Fruit fly (Drosophila melanogaster) whole organism, pupa: Measurements from ENCODE around the gene Hrb98DE.

Experiments used
- CG10348 ChIP-seq: fragments of 200-800 bp; sonication (Bioruptor generic); IDR thresholded peaks from 2 replicates; pipeline ENCODE4 v1.3.6; 2022; ENCODE audit warnings: missing biosample characterization, missing genetic modification characterization
- CG12605 ChIP-seq: fragments of 200-800 bp; sonication (Bioruptor generic); IDR thresholded peaks from 2 replicates; pipeline ENCODE4 v1.3.6; 2022; ENCODE audit warnings: missing biosample characterization, missing genetic modification characterization
- CG13204 ChIP-seq: fragments of 200-800 bp; sonication (Bioruptor generic); optimal IDR thresholded peaks from 2 replicates; lab custom pipeline; 2018; ENCODE audit warnings: missing biosample characterization, mild to moderate bottlenecking, missing genetic modification characterization, moderate library complexity
- CG14655 ChIP-seq: fragments of 200-800 bp; sonication (Bioruptor generic); optimal IDR thresholded peaks from 3 replicates; lab custom pipeline; 2017; ENCODE audit warnings: mild to moderate bottlenecking, missing biosample characterization, missing genetic modification reagents, missing genetic modification characterization
- CG15710 ChIP-seq: fragments of 200-800 bp; sonication (Bioruptor generic); optimal IDR thresholded peaks from 2 replicates; lab custom pipeline; 2018; ENCODE audit warnings: missing biosample characterization, mild to moderate bottlenecking, missing genetic modification characterization, moderate library complexity
- CG17806 ChIP-seq: fragments of 200-800 bp; sonication (Bioruptor generic); optimal IDR thresholded peaks from 2 replicates; lab custom pipeline; 2018; ENCODE audit warnings: missing biosample characterization, mild to moderate bottlenecking, missing genetic modification characterization, moderate library complexity
- CG32121 ChIP-seq: fragments of 200-800 bp; sonication (Bioruptor generic); IDR thresholded peaks from 2 replicates; pipeline ENCODE4 v1.3.6; 2022; ENCODE audit warnings: missing biosample characterization, missing genetic modification characterization
- CG34367 ChIP-seq: fragments of 200-800 bp; sonication (Bioruptor generic); optimal IDR thresholded peaks from 2 replicates; lab custom pipeline; 2018; ENCODE audit warnings: missing biosample characterization, mild to moderate bottlenecking, missing genetic modification characterization
- CG4496 ChIP-seq: fragments of 200-800 bp; sonication (Bioruptor generic); IDR thresholded peaks from 3 replicates; pipeline ENCODE4 v1.3.6; 2022; ENCODE audit warnings: missing biosample characterization, missing genetic modification characterization
- CG8159 ChIP-seq: fragments of 200-800 bp; sonication (Bioruptor generic); optimal IDR thresholded peaks from 3 replicates; lab custom pipeline; 2018; ENCODE audit warnings: missing biosample characterization, mild to moderate bottlenecking, missing genetic modification characterization, moderate library complexity
- CG8301 ChIP-seq: fragments of 200-800 bp; sonication (Bioruptor generic); optimal IDR thresholded peaks from 2 replicates; lab custom pipeline; 2018; ENCODE audit warnings: missing biosample characterization, mild to moderate bottlenecking, missing genetic modification characterization
- CG9948 ChIP-seq: fragments of 200-800 bp; sonication (Bioruptor generic); optimal IDR thresholded peaks from 2 replicates; lab custom pipeline; 2018; ENCODE audit warnings: missing biosample characterization, mild to moderate bottlenecking, missing genetic modification characterization, moderate library complexity
- D1 ChIP-seq: fragments of 200-800 bp; sonication (Bioruptor generic); optimal IDR thresholded peaks from 2 replicates; lab custom pipeline; 2018; ENCODE audit warnings: missing biosample characterization, mild to moderate bottlenecking, missing genetic modification characterization, moderate library complexity
- EcR ChIP-seq: fragments of 200-800 bp; sonication (Bioruptor generic); optimal IDR thresholded peaks from 3 replicates; lab custom pipeline; 2019; ENCODE audit warnings: missing biosample characterization, missing genetic modification characterization, mild to moderate bottlenecking, moderate library complexity, missing genetic modification reagents
- Ets98B ChIP-seq: fragments of 200-800 bp; sonication (Bioruptor generic); IDR thresholded peaks from 2 replicates; pipeline ENCODE4 v1.3.6; 2022; ENCODE audit warnings: missing biosample characterization, missing genetic modification characterization
- Pif1A ChIP-seq: fragments of 200-800 bp; sonication (Bioruptor generic); optimal IDR thresholded peaks from 3 replicates; lab custom pipeline; 2016; ENCODE audit warnings: missing biosample characterization, missing genetic modification characterization
- Pif1B ChIP-seq: fragments of 200-800 bp; sonication (Bioruptor generic); optimal IDR thresholded peaks from 3 replicates; lab custom pipeline; 2016; ENCODE audit warnings: missing biosample characterization, missing genetic modification characterization
- Snoo ChIP-seq: fragments of 200-800 bp; sonication (Bioruptor generic); optimal IDR thresholded peaks from 3 replicates; lab custom pipeline; 2017; ENCODE audit warnings: missing biosample characterization, mild to moderate bottlenecking, missing genetic modification characterization, inconsistent platforms
- fd96Ca ChIP-seq: fragments of 200-800 bp; sonication (Bioruptor generic); IDR thresholded peaks from 3 replicates; pipeline ENCODE4 v1.3.6; 2022; ENCODE audit warnings: missing biosample characterization, missing genetic modification characterization
- gl ChIP-seq: fragments of 200-800 bp; sonication (Bioruptor generic); optimal IDR thresholded peaks from 2 replicates; lab custom pipeline; 2018; ENCODE audit warnings: missing biosample characterization, mild to moderate bottlenecking, missing genetic modification characterization
- rn ChIP-seq: fragments of 200-800 bp; sonication (Bioruptor generic); IDR thresholded peaks from 2 replicates; pipeline ENCODE4 v1.3.6; 2022; ENCODE audit warnings: missing biosample characterization, missing genetic modification characterization

Gene Hrb98DE

DNA sequence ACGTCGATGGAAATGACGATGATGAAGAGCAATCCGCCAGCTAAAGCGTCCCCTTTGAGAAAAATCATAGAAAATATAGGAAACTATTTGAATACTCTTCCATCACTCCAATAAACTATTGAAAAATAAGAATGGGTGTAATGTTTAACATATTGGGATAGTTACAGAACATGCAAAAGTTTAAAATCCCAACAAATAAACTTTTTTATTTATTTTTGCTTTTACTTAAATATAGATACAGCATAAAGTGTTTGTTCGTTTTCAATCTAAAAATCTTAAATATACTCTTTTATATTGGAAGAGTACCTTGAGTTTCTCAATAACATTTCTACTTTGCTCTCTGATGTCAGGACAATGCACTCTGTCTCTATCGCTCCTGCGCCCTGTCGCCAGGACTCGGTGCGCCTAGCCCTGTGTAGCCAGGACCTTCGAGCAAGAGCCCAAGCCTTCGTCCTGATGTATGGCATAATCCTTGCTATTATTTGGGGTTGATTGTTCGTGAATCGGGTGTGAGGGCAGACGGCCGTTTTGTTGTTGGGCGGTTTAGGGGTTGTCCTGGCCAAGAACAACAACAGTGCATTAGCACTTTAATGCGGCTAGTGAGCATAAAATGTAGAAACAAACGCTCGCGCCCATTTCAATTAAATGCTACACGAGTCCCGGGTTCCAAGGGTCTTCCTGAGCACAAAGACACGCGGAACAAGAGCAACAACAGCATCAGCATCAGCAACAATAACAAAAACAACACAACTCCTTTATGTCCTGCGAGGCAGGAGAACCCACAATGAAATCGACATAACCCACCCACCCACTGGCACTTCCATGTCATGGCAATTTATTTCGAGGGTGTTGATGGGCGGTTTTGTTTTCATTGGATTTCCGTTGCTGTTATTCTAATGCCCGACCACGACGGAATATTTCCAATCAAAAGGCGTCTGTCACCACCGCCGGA is 26.7 kb upstream of the Hrb98DE start:
- TF ChIP-seq CG12605 (GFP tag; lab: Robert Waterston, UW), result no peak
- TF ChIP-seq D1 (tag; lab: Kevin White, UChicago), result no peak
- no peak for TF ChIP-seq Pif1B (GFP tag; lab: Kevin White, UChicago)
- TF ChIP-seq Snoo (tag; lab: Kevin White, UChicago), result no peak
- no peak for TF ChIP-seq CG34367
- TF ChIP-seq CG10348, result no peak
- TF ChIP-seq CG9948 (tag; lab: Kevin White, UChicago), result no peak

DNA sequence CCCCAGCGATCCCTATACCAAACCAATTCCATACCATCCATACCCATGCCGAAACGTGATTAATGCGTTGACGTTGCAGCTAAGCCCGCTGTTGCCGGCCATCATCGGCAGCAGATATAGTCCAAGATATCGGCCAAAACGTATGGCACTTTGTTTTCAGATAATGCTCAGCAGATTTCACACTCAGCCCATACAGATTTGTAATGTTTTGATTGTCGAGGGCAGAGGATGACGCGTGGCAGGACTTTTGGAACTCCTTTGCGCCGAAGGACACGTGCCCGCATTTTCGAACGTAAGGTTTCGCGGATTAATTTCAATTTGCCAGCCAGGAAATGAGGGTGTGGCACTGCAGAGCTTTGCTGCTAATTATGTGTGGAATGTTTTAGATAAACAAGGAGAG is 22.8 kb upstream of the Hrb98DE start:
- TF ChIP-seq Ets98B (GFP tag; lab: Robert Waterston, UW) (no peak), D1 (tag; lab: Kevin White, UChicago) (no peak), CG15710 (no peak), CG13204 (GFP tag; lab: Kevin White, UChicago) (no peak), EcR (GFP tag; lab: Kevin White, UChicago) (no peak), CG8159 (tag; lab: Kevin White, UChicago) (no peak), Pif1A (GFP tag; lab: Kevin White, UChicago) (no peak), CG10348 (no peak), Pif1B (GFP tag; lab: Kevin White, UChicago) (no peak)

DNA sequence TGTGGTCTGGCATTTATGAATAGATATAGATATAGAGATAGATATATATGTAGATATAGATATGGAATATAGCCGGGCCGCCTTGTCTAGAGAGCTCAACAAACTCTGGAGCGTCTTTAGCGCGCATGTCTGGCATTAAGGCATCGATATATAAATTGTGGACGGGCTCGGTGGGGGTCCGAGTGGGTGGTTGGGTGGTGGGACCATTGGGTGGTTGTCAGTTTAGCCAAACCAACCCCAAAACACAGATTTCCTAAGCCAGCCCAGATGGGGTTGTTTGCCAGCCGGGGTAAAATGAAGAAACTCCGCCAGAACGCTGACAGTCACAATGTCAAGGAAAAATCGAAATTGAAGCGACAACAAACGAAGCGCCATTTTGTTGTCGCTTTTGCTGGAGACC is 20.1 kb upstream of the Hrb98DE start:
- TF ChIP-seq CG9948 (tag; lab: Kevin White, UChicago), result no peak
- no peak for TF ChIP-seq CG12605 (GFP tag; lab: Robert Waterston, UW)
- TF ChIP-seq CG10348, result no peak
- TF ChIP-seq CG14655, result no peak
- no peak for TF ChIP-seq rn (GFP tag; lab: Robert Waterston, UW)
- no peak for TF ChIP-seq CG8301
- no peak for TF ChIP-seq Pif1A (GFP tag; lab: Kevin White, UChicago)
- TF ChIP-seq CG34367, result no peak
- TF ChIP-seq Pif1B (GFP tag; lab: Kevin White, UChicago), result no peak
- TF ChIP-seq CG17806 (tag; lab: Kevin White, UChicago), result no peak
- no peak for TF ChIP-seq fd96Ca (GFP tag; lab: Robert Waterston, UW)
- TF ChIP-seq Snoo (tag; lab: Kevin White, UChicago), result no peak
- no peak for TF ChIP-seq CG32121 (GFP tag; lab: Robert Waterston, UW)

DNA sequence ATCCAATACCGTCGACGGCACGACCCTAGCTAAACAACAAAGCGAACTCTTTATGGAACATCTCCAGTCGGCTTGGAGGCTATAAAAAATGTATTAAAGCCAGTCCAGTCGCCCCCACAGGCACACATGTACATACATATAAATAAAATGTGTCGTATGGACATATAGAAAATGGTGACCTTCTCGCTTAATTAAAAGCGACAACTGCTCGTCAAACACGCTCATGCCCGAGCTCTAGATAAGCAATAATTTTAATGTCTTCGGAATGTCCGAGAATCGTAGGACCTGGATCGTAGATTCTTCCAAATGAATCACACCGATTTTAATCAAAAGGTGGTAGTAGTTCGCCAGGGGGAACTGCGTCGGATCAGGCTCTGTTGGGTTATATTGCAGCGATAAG is 19.6 kb upstream of the Hrb98DE start:
- TF ChIP-seq CG10348, result no peak
- TF ChIP-seq Snoo (tag; lab: Kevin White, UChicago), result no peak
- no peak for TF ChIP-seq CG8301
- TF ChIP-seq Ets98B (GFP tag; lab: Robert Waterston, UW), result no peak
- TF ChIP-seq D1 (tag; lab: Kevin White, UChicago), result no peak

DNA sequence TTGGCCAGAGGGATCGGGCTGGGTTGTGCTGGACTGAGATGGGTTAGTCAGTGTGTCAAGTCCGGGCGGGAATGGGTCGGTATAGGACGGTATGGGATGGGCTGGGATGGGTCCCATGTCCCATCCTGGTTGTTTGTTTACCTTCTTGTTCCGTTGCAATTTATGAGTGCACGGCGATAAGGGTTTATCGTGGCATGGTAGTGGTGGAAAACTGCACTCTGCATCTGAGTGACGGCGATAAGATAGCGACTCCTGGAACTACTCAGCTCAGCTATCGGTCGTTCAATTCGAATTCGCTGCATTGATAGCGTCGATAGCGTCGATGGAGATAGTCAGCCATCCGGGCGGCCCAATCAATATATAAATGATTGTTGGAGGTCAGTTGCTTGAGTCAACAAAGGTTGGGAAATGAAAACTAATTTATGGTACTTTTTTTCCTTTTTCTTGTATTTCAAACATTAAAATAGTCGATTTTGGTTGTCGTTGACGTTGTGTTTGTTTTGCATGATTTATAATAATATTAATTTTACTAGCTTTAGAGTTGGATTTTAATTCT is 19.0 kb upstream of the Hrb98DE start:
- TF ChIP-seq rn (GFP tag; lab: Robert Waterston, UW), result no peak
- TF ChIP-seq fd96Ca (GFP tag; lab: Robert Waterston, UW), result no peak
- TF ChIP-seq Snoo (tag; lab: Kevin White, UChicago), result no peak
- no peak for TF ChIP-seq CG12605 (GFP tag; lab: Robert Waterston, UW)
- TF ChIP-seq EcR (GFP tag; lab: Kevin White, UChicago), result peak; percentile 41

DNA sequence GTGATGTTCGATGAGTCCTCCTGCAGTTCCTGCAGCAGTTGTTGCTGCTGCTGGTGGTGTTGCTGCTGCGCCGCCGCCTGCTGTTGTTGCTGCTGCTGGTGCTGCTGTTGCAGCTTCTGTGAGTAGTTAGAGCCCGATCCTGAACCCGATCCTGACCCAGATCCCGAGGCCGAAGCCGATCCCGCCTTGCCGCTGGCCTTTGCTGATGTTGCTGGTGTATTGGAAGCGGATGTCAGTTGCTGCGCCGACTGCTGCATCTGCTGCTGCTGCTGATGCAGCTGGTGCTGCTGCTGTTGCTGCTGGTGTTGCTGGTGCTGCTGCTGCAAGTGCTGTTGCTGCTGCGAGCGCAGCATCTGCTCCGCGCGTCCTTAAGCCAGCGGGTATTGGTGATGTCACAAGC is 17.0 kb upstream of the Hrb98DE start:
- no peak for TF ChIP-seq CG12605 (GFP tag; lab: Robert Waterston, UW)
- no peak for TF ChIP-seq Pif1A (GFP tag; lab: Kevin White, UChicago)
- TF ChIP-seq CG32121 (GFP tag; lab: Robert Waterston, UW), result no peak
- TF ChIP-seq gl (tag; lab: Kevin White, UChicago), result no peak
- no peak for TF ChIP-seq CG8159 (tag; lab: Kevin White, UChicago)
- TF ChIP-seq EcR (GFP tag; lab: Kevin White, UChicago), result no peak
- TF ChIP-seq CG4496 (GFP tag; lab: Robert Waterston, UW), result no peak
- no peak for TF ChIP-seq rn (GFP tag; lab: Robert Waterston, UW)
- no peak for TF ChIP-seq CG8301
- no peak for TF ChIP-seq Ets98B (GFP tag; lab: Robert Waterston, UW)
- no peak for TF ChIP-seq CG15710
- no peak for TF ChIP-seq CG14655
- TF ChIP-seq Pif1B (GFP tag; lab: Kevin White, UChicago), result no peak
- TF ChIP-seq Snoo (tag; lab: Kevin White, UChicago), result no peak
- no peak for TF ChIP-seq CG34367
- no peak for TF ChIP-seq CG9948 (tag; lab: Kevin White, UChicago)
- no peak for TF ChIP-seq CG17806 (tag; lab: Kevin White, UChicago)
- no peak for TF ChIP-seq D1 (tag; lab: Kevin White, UChicago)
